Fruit fly (Drosophila melanogaster) whole organism, embryonic: ENCODE results near the gene CG11598.

Source experiments
- Atf3 ChIP-seq: fragments of 200-800 bp; sonication (Bioruptor generic); optimal IDR thresholded peaks from 3 replicates; lab custom pipeline; 2016; ENCODE audit warnings: missing biosample characterization, missing genetic modification characterization
- CG10565 ChIP-seq: fragments of 200-800 bp; sonication (Bioruptor generic); optimal IDR thresholded peaks from 3 replicates; lab custom pipeline; 2016; ENCODE audit warnings: missing biosample characterization, mild to moderate bottlenecking, missing genetic modification characterization
- CG10979 ChIP-seq: fragments of 200-800 bp; sonication (Bioruptor generic); optimal IDR thresholded peaks from 2 replicates; lab custom pipeline; 2018; ENCODE audit warnings: missing biosample characterization, mild to moderate bottlenecking, missing genetic modification characterization, moderate library complexity
- CG11398 ChIP-seq: fragments of 200-800 bp; sonication (Bioruptor generic); optimal IDR thresholded peaks from 2 replicates; lab custom pipeline; 2016; ENCODE audit warnings: missing biosample characterization, missing genetic modification characterization
- CG11504 ChIP-seq: fragments of 200-800 bp; sonication (Bioruptor generic); optimal IDR thresholded peaks from 3 replicates; lab custom pipeline; 2019; ENCODE audit warnings: missing biosample characterization, mild to moderate bottlenecking, missing genetic modification characterization, moderate library complexity
- CG12155 ChIP-seq: fragments of 200-800 bp; sonication (Bioruptor generic); optimal IDR thresholded peaks from 3 replicates; lab custom pipeline; 2016; ENCODE audit warnings: missing biosample characterization, missing genetic modification characterization
- CG13624 ChIP-seq: fragments of 200-800 bp; sonication (Bioruptor generic); optimal IDR thresholded peaks from 2 replicates; lab custom pipeline; 2016; ENCODE audit warnings: missing biosample characterization, missing genetic modification characterization
- CG15479 ChIP-seq: fragments of 200-800 bp; sonication (Bioruptor generic); optimal IDR thresholded peaks from 3 replicates; lab custom pipeline; 2019; ENCODE audit warnings: missing biosample characterization, mild to moderate bottlenecking, missing genetic modification characterization, moderate library complexity
- CG15514 ChIP-seq: fragments of 200-800 bp; sonication (Bioruptor generic); optimal IDR thresholded peaks from 3 replicates; lab custom pipeline; 2017; ENCODE audit warnings: missing biosample characterization, missing genetic modification characterization, mild to moderate bottlenecking, moderate library complexity, missing genetic modification reagents
- CG1603 ChIP-seq: fragments of 200-800 bp; sonication (Bioruptor generic); optimal IDR thresholded peaks from 2 replicates; lab custom pipeline; 2019; ENCODE audit warnings: missing biosample characterization, mild to moderate bottlenecking, missing genetic modification characterization, moderate library complexity
- CG16813 ChIP-seq: fragments of 200-800 bp; sonication (Bioruptor generic); IDR thresholded peaks from 3 replicates; pipeline ENCODE4 v1.3.6; 2022; ENCODE audit warnings: missing biosample characterization, missing genetic modification characterization; ENCODE audit not compliant: partially characterized antibody
- CG2712 ChIP-seq: fragments of 200-800 bp; optimal IDR thresholded peaks from 3 replicates; lab custom pipeline; 2019; ENCODE audit warnings: missing biosample characterization, mild to moderate bottlenecking, missing genetic modification characterization, moderate library complexity
- CG32767 ChIP-seq: fragments of 200-800 bp; sonication (Bioruptor generic); IDR thresholded peaks from 2 replicates; pipeline ENCODE4 v1.3.6; 2022; ENCODE audit warnings: missing biosample characterization, missing genetic modification characterization
- CG3838 ChIP-seq: fragments of 200-800 bp; sonication (Bioruptor generic); optimal IDR thresholded peaks from 3 replicates; lab custom pipeline; 2016; ENCODE audit warnings: missing biosample characterization, missing genetic modification characterization
- CG43689 ChIP-seq: fragments of 200-800 bp; sonication (Bioruptor generic); IDR thresholded peaks from 2 replicates; pipeline ENCODE4 v1.3.6; 2022; ENCODE audit warnings: missing biosample characterization, missing genetic modification characterization
- CG4617 ChIP-seq: fragments of 200-800 bp; sonication (Bioruptor generic); optimal IDR thresholded peaks from 3 replicates; lab custom pipeline; 2016; ENCODE audit warnings: missing biosample characterization, missing genetic modification characterization, borderline replicate concordance
- CG8089 ChIP-seq: fragments of 200-800 bp; sonication (Bioruptor generic); optimal IDR thresholded peaks from 3 replicates; lab custom pipeline; 2016; ENCODE audit warnings: missing biosample characterization, missing genetic modification characterization
- CG8281 ChIP-seq: fragments of 200-800 bp; sonication (Bioruptor generic); optimal IDR thresholded peaks from 2 replicates; lab custom pipeline; 2018; ENCODE audit warnings: missing biosample characterization, mild to moderate bottlenecking, missing genetic modification characterization, moderate library complexity
- CG9727 ChIP-seq: fragments of 200-800 bp; sonication (Bioruptor generic); optimal IDR thresholded peaks from 3 replicates; lab custom pipeline; 2017; ENCODE audit warnings: missing biosample characterization, mild to moderate bottlenecking, missing genetic modification characterization
- D ChIP-seq, 2 experiments: fragments of 200-800 bp in 1 of 2; fragments of >200 bp in 1 of 2; sonication (Bioruptor generic) in 1 of 2; optimal IDR thresholded peaks; 2 replicates in 1 of 2; 3 replicates in 1 of 2; lab custom pipeline; 2017; ENCODE audit warnings: mild to moderate bottlenecking in 1 of 2, missing biosample characterization in 1 of 2, missing genetic modification characterization in 1 of 2, missing genetic modification reagents in 1 of 2
- Doc2 ChIP-seq: fragments of 200-800 bp; sonication (Bioruptor generic); IDR thresholded peaks from 2 replicates; pipeline ENCODE4 v1.3.6; 2022; ENCODE audit warnings: missing biosample characterization, missing genetic modification characterization
- HHEX ChIP-seq: fragments of 200-800 bp; sonication (Bioruptor generic); optimal IDR thresholded peaks from 3 replicates; lab custom pipeline; 2017; ENCODE audit warnings: missing biosample characterization, mild to moderate bottlenecking, missing genetic modification characterization, missing genetic modification reagents
- MBD-R2 ChIP-seq: fragments of 200-800 bp; sonication (Bioruptor generic); IDR thresholded peaks from 2 replicates; pipeline ENCODE4 v1.3.6; 2022; ENCODE audit warnings: missing biosample characterization, missing genetic modification characterization
- Max ChIP-seq: fragments of 200-800 bp; sonication (Bioruptor generic); optimal IDR thresholded peaks from 2 replicates; lab custom pipeline; 2016; ENCODE audit warnings: missing biosample characterization, mild to moderate bottlenecking, missing genetic modification characterization
- Med ChIP-seq: fragments of 200-800 bp; sonication (Bioruptor generic); peaks from one replicate; lab custom pipeline; 2016; ENCODE audit warnings: missing biosample characterization, missing genetic modification characterization, mild to moderate bottlenecking, inconsistent platforms, moderate library complexity
- Meics ChIP-seq: fragments of 200-800 bp; sonication (Bioruptor generic); optimal IDR thresholded peaks from 2 replicates; lab custom pipeline; 2017; ENCODE audit warnings: missing biosample characterization, mild to moderate bottlenecking, missing genetic modification characterization
- NC2β ChIP-seq: fragments of 200-800 bp; sonication (Bioruptor generic); optimal IDR thresholded peaks from 2 replicates; lab custom pipeline; 2016; ENCODE audit warnings: missing biosample characterization, missing genetic modification characterization
- Nf-YC ChIP-seq: fragments of 200-800 bp; optimal IDR thresholded peaks from 3 replicates; lab custom pipeline; 2019; ENCODE audit warnings: missing biosample characterization, mild to moderate bottlenecking, missing genetic modification characterization, moderate library complexity
- Optix ChIP-seq: fragments of 200-800 bp; sonication (Bioruptor generic); IDR thresholded peaks from 3 replicates; pipeline ENCODE4 v1.3.6; 2022; ENCODE audit warnings: missing biosample characterization, missing genetic modification characterization
- Six4 ChIP-seq: fragments of 200-800 bp; sonication (Bioruptor generic); optimal IDR thresholded peaks from 2 replicates; lab custom pipeline; 2016; ENCODE audit warnings: missing biosample characterization, missing genetic modification characterization
- Ssrp ChIP-seq: fragments of 200-800 bp; sonication (Bioruptor generic); optimal IDR thresholded peaks from 2 replicates; lab custom pipeline; 2018; ENCODE audit warnings: missing biosample characterization, mild to moderate bottlenecking, missing genetic modification characterization, moderate library complexity
- al ChIP-seq: fragments of 200-800 bp; sonication (Bioruptor generic); IDR thresholded peaks from 2 replicates; pipeline ENCODE4 v1.3.6; 2022; ENCODE audit warnings: missing biosample characterization, missing genetic modification characterization
- ara ChIP-seq: fragments of 200-800 bp; sonication (Bioruptor generic); IDR thresholded peaks from 2 replicates; pipeline ENCODE4 v1.3.6; 2022; ENCODE audit warnings: missing biosample characterization, missing genetic modification characterization
- ash1 ChIP-seq: fragments of 200-800 bp; sonication (Bioruptor generic); optimal IDR thresholded peaks from 2 replicates; lab custom pipeline; 2018; ENCODE audit warnings: missing biosample characterization, mild to moderate bottlenecking, missing genetic modification characterization
- h ChIP-seq: fragments of >200 bp; optimal IDR thresholded peaks from 2 replicates; lab custom pipeline; 2017
- her ChIP-seq: fragments of 200-800 bp; sonication (Bioruptor generic); optimal IDR thresholded peaks from 2 replicates; lab custom pipeline; 2016; ENCODE audit warnings: missing biosample characterization, missing genetic modification characterization
- jumu ChIP-seq: fragments of 200-800 bp; sonication (Bioruptor generic); optimal IDR thresholded peaks from 3 replicates; lab custom pipeline; 2016; ENCODE audit warnings: missing biosample characterization, missing genetic modification characterization
- ken ChIP-seq: fragments of 200-800 bp; sonication (Bioruptor generic); IDR thresholded peaks from 3 replicates; pipeline ENCODE4 v1.3.6; 2022; ENCODE audit warnings: missing biosample characterization, missing genetic modification characterization
- lov ChIP-seq, 2 experiments: fragments of 200-800 bp in 1 of 2; fragments of >200 bp in 1 of 2; sonication (Bioruptor generic) in 1 of 2; IDR thresholded peaks in 1 of 2; optimal IDR thresholded peaks in 1 of 2; 2 replicates in 1 of 2; 3 replicates in 1 of 2; pipeline versions ENCODE4 v1.3.6 to Lab custom; 2017 to 2022; ENCODE audit warnings: missing biosample characterization in 1 of 2, missing genetic modification characterization in 1 of 2
- nerfin-1 ChIP-seq: fragments of 200-800 bp; sonication (Bioruptor generic); optimal IDR thresholded peaks from 3 replicates; lab custom pipeline; 2019; ENCODE audit warnings: missing biosample characterization, mild to moderate bottlenecking, missing genetic modification characterization, moderate library complexity
- nom ChIP-seq: fragments of 200-800 bp; sonication (Bioruptor generic); optimal IDR thresholded peaks from 2 replicates; lab custom pipeline; 2017; ENCODE audit warnings: missing biosample characterization, missing genetic modification characterization, mild to moderate bottlenecking, moderate library complexity, missing genetic modification reagents
- pan ChIP-seq, 4 experiments: fragments of >200 bp in 3 of 4; fragments of 200-800 bp in 1 of 4; sonication (Bioruptor generic) in 1 of 4; optimal IDR thresholded peaks in 3 of 4; IDR thresholded peaks in 1 of 4; 2 replicates each; pipeline versions ENCODE4 v1.3.6 to Lab custom; 2017 to 2022; ENCODE audit warnings: missing biosample characterization in 2 of 4, missing genetic modification characterization in 2 of 4, mixed read lengths in 1 of 4
- rib ChIP-seq: fragments of 200-800 bp; sonication (Bioruptor generic); IDR thresholded peaks from 2 replicates; pipeline ENCODE4 v1.3.6; 2022; ENCODE audit warnings: missing biosample characterization, missing genetic modification characterization
- sc ChIP-seq, 3 experiments: fragments of >200 bp in 2 of 3; fragments of 200-800 bp in 1 of 3; sonication (Bioruptor generic) in 1 of 3; optimal IDR thresholded peaks; 2 replicates in 2 of 3; 3 replicates in 1 of 3; lab custom pipeline; 2017; ENCODE audit warnings: mild to moderate bottlenecking in 1 of 3, missing biosample characterization in 1 of 3, missing genetic modification characterization in 1 of 3, missing genetic modification reagents in 1 of 3
- sna ChIP-seq: fragments of 200-800 bp; sonication (Bioruptor generic); IDR thresholded peaks from 2 replicates; pipeline ENCODE4 v1.3.6; 2022; ENCODE audit warnings: missing biosample characterization, missing genetic modification characterization; ENCODE audit not compliant: partially characterized antibody
- stc ChIP-seq: fragments of 200-800 bp; sonication (Bioruptor generic); IDR thresholded peaks from 2 replicates; pipeline ENCODE4 v1.3.6; 2022; ENCODE audit warnings: missing biosample characterization, missing genetic modification characterization
- usp ChIP-seq: fragments of >200 bp; optimal IDR thresholded peaks from 2 replicates; lab custom pipeline; 2017; ENCODE audit warnings: missing biosample characterization, missing genetic modification characterization
- zen ChIP-seq: fragments of 200-800 bp; sonication (Bioruptor generic); optimal IDR thresholded peaks from 3 replicates; lab custom pipeline; 2018; ENCODE audit warnings: missing biosample characterization, mild to moderate bottlenecking, missing genetic modification characterization, moderate library complexity
- zen2 ChIP-seq: fragments of 200-800 bp; sonication (Bioruptor generic); IDR thresholded peaks from 3 replicates; pipeline ENCODE4 v1.3.6; 2022; ENCODE audit warnings: missing biosample characterization, missing genetic modification characterization; ENCODE audit not compliant: partially characterized antibody

The CG11598 gene

dm6 chr3R:12647954-12648353 is 13.2 kb downstream of the CG11598 start, which contains the start of gene Dtg (continued):
- TF ChIP-seq al (no peak), CG11504 (tag; lab: Kevin White, UChicago) (peak; percentile 5), MBD-R2 (GFP tag; lab: Robert Waterston, UW) (no peak), rib (GFP tag; lab: Robert Waterston, UW) (no peak), Nf-YC (no peak), HHEX (GFP tag; lab: Kevin White, UChicago) (no peak), Six4 (no peak), CG43689 (GFP tag; lab: Robert Waterston, UW) (no peak), CG13624 (GFP tag; lab: Kevin White, UChicago) (no peak), lov (optimal IDR thresholded peaks at IDR 0.05; lab: Kevin White, UChicago) (no peak), lov (GFP tag; IDR thresholded peaks at IDR 0.05; lab: Robert Waterston, UW) (no peak), NC2β (GFP tag; lab: Kevin White, UChicago) (no peak), Doc2 (GFP tag; lab: Robert Waterston, UW) (no peak), CG1603 (tag; lab: Kevin White, UChicago) (no peak), ara (GFP tag; lab: Robert Waterston, UW) (peak; percentile 40; the same call in 1 of the 2 replicates), Meics (no peak), zen (tag; lab: Kevin White, UChicago) (peak; percentile 46), sna (no peak), nerfin-1 (no peak), CG12155 (GFP tag; lab: Kevin White, UChicago) (no peak), CG15514 (GFP tag; lab: Kevin White, UChicago) (no peak), pan (optimal IDR thresholded peaks at IDR 0.05; lab: Kevin White, UChicago) (no peak), pan (GFP tag; optimal IDR thresholded peaks at IDR 0.05 in 1 of 2, IDR thresholded peaks at IDR 0.05 in 1 of 2) (no peak), her (GFP tag; lab: Kevin White, UChicago) (no peak), Atf3 (no peak), Med (GFP tag; lab: Kevin White, UChicago) (peak; percentile 77), zen2 (GFP tag; lab: Robert Waterston, UW) (no peak), CG3838 (no peak), D (optimal IDR thresholded peaks at IDR 0.05; lab: Kevin White, UChicago) (no peak), D (GFP tag; optimal IDR thresholded peaks at IDR 0.05; lab: Kevin White, UChicago) (no peak), ken (GFP tag; lab: Robert Waterston, UW) (no peak), CG2712 (peak; percentile 7), Optix (GFP tag; lab: Robert Waterston, UW) (no peak), CG10979 (tag; lab: Kevin White, UChicago) (no peak), CG15479 (GFP tag; lab: Kevin White, UChicago) (peak; percentile 63), CG9727 (GFP tag; lab: Kevin White, UChicago) (peak; percentile 0), nom (GFP tag; lab: Kevin White, UChicago) (peak; percentile 18), CG32767 (GFP tag; lab: Robert Waterston, UW) (no peak), usp (GFP tag; lab: Kevin White, UChicago) (no peak), CG8089 (GFP tag; lab: Kevin White, UChicago) (no peak), CG10565 (GFP tag; lab: Kevin White, UChicago) (no peak), CG8281 (tag; lab: Kevin White, UChicago) (peak; percentile 37), h (lab: Kevin White, UChicago) (no peak), Max (GFP tag; lab: Kevin White, UChicago) (no peak), CG16813 (GFP tag; lab: Robert Waterston, UW) (no peak), CG4617 (no peak), ash1 (GFP tag; lab: Kevin White, UChicago) (no peak), CG11398 (GFP tag; lab: Kevin White, UChicago) (no peak), sc (optimal IDR thresholded peaks at IDR 0.05; lab: Kevin White, UChicago) (no peak), sc (GFP tag; optimal IDR thresholded peaks at IDR 0.05; lab: Kevin White, UChicago) (no peak), jumu (no peak), stc (no peak), Ssrp (no peak)
